Fruit fly (Drosophila melanogaster) whole organism, prepupa: ENCODE data around the gene CG34162.

ENCODE experiments used
- CG10631 ChIP-seq: fragments of 200-800 bp; sonication (Bioruptor generic); optimal IDR thresholded peaks from 2 replicates; lab custom pipeline; 2016; ENCODE audit warnings: missing biosample characterization, missing genetic modification characterization
- CG10669 ChIP-seq: fragments of 200-800 bp; sonication (Bioruptor generic); optimal IDR thresholded peaks from 3 replicates; lab custom pipeline; 2018; ENCODE audit warnings: missing biosample characterization, mild to moderate bottlenecking, missing genetic modification characterization, moderate library complexity
- CG11294 ChIP-seq: fragments of 200-800 bp; sonication (Bioruptor generic); IDR thresholded peaks from 2 replicates; pipeline ENCODE4 v1.3.6; 2022; ENCODE audit warnings: missing biosample characterization, missing genetic modification characterization
- CG11762 ChIP-seq: fragments of 200-800 bp; sonication (Bioruptor generic); optimal IDR thresholded peaks from 3 replicates; lab custom pipeline; 2016; ENCODE audit warnings: missing biosample characterization, missing genetic modification characterization; ENCODE audit not compliant: insufficient read depth
- CG11902 ChIP-seq: fragments of 200-800 bp; sonication (Bioruptor generic); optimal IDR thresholded peaks from 3 replicates; lab custom pipeline; 2016; ENCODE audit warnings: missing biosample characterization, missing genetic modification characterization
- CG15336 ChIP-seq: fragments of 200-800 bp; sonication (Bioruptor generic); IDR thresholded peaks from 2 replicates; pipeline ENCODE4 v1.3.6; 2022; ENCODE audit warnings: missing biosample characterization, missing genetic modification characterization
- CG1621 ChIP-seq: fragments of 200-800 bp; sonication (Bioruptor generic); optimal IDR thresholded peaks from 3 replicates; lab custom pipeline; 2018; ENCODE audit warnings: missing biosample characterization, mild to moderate bottlenecking, missing genetic modification characterization
- CG16779 ChIP-seq: fragments of 200-800 bp; sonication (Bioruptor generic); optimal IDR thresholded peaks from 3 replicates; lab custom pipeline; 2017; ENCODE audit warnings: missing biosample characterization, mild to moderate bottlenecking, missing genetic modification characterization
- CG32006 ChIP-seq: fragments of 200-800 bp; sonication (Bioruptor generic); optimal IDR thresholded peaks from 3 replicates; lab custom pipeline; 2017; ENCODE audit warnings: missing biosample characterization, mild to moderate bottlenecking, missing genetic modification characterization
- CG3919 ChIP-seq: fragments of 200-800 bp; sonication (Bioruptor generic); optimal IDR thresholded peaks from 3 replicates; lab custom pipeline; 2016; ENCODE audit warnings: missing biosample characterization, missing genetic modification characterization
- CG4318 ChIP-seq: fragments of 200-800 bp; sonication (Bioruptor generic); optimal IDR thresholded peaks from 3 replicates; lab custom pipeline; 2017; ENCODE audit warnings: missing biosample characterization, mild to moderate bottlenecking, missing genetic modification characterization
- CG6163 ChIP-seq: fragments of 200-800 bp; sonication (Bioruptor generic); IDR thresholded peaks from 3 replicates; pipeline ENCODE4 v1.3.6; 2022; ENCODE audit warnings: missing biosample characterization, missing genetic modification characterization
- CG6276 ChIP-seq: fragments of 200-800 bp; sonication (Bioruptor generic); optimal IDR thresholded peaks from 2 replicates; lab custom pipeline; 2017; ENCODE audit warnings: missing biosample characterization, mild to moderate bottlenecking, missing genetic modification characterization
- CG6792 ChIP-seq: fragments of 200-800 bp; sonication (Bioruptor generic); optimal IDR thresholded peaks from 3 replicates; lab custom pipeline; 2016; ENCODE audit warnings: missing biosample characterization, missing genetic modification characterization
- CG6808 ChIP-seq: fragments of 200-800 bp; sonication (Bioruptor generic); optimal IDR thresholded peaks from 3 replicates; lab custom pipeline; 2017; ENCODE audit warnings: missing biosample characterization, missing genetic modification characterization, mild to moderate bottlenecking, moderate library complexity, missing genetic modification reagents
- CG7368 ChIP-seq: fragments of 200-800 bp; sonication (Bioruptor generic); optimal IDR thresholded peaks from 3 replicates; lab custom pipeline; 2016; ENCODE audit warnings: missing biosample characterization, missing genetic modification characterization
- CG8119 ChIP-seq: fragments of 200-800 bp; sonication (Bioruptor generic); IDR thresholded peaks from 3 replicates; pipeline ENCODE4 v1.3.6; 2022; ENCODE audit warnings: missing biosample characterization, missing genetic modification characterization
- CG8319 ChIP-seq: fragments of 200-800 bp; sonication (Bioruptor generic); optimal IDR thresholded peaks from 3 replicates; lab custom pipeline; 2016; ENCODE audit warnings: missing biosample characterization, missing genetic modification characterization
- CG8632 ChIP-seq: fragments of 200-800 bp; sonication (Bioruptor generic); optimal IDR thresholded peaks from 3 replicates; lab custom pipeline; 2016; ENCODE audit warnings: missing biosample characterization, missing genetic modification characterization
- CG9139 ChIP-seq: fragments of 200-800 bp; sonication (Bioruptor generic); optimal IDR thresholded peaks from 3 replicates; lab custom pipeline; 2017; ENCODE audit warnings: missing biosample characterization, mild to moderate bottlenecking, missing genetic modification characterization
- Eip75B ChIP-seq: fragments of 200-800 bp; sonication (Bioruptor generic); optimal IDR thresholded peaks from 3 replicates; lab custom pipeline; 2016; ENCODE audit warnings: missing biosample characterization, missing genetic modification characterization
- Eip78C ChIP-seq: fragments of 200-800 bp; sonication (Bioruptor generic); peaks from one replicate; lab custom pipeline; 2016; ENCODE audit warnings: missing biosample characterization, missing genetic modification characterization
- Eip93F ChIP-seq: fragments of 200-800 bp; sonication (Bioruptor generic); optimal IDR thresholded peaks from 2 replicates; lab custom pipeline; 2016; ENCODE audit warnings: missing biosample characterization, mild to moderate bottlenecking, missing genetic modification characterization
- Ets21C ChIP-seq: fragments of 200-800 bp; sonication (Bioruptor generic); optimal IDR thresholded peaks from 3 replicates; lab custom pipeline; 2016; ENCODE audit warnings: missing biosample characterization, missing genetic modification characterization
- Ets96B ChIP-seq: fragments of 200-800 bp; optimal IDR thresholded peaks from 2 replicates; lab custom pipeline; 2019; ENCODE audit warnings: missing biosample characterization, mild to moderate bottlenecking, missing genetic modification characterization, moderate library complexity
- Gug ChIP-seq: fragments of 200-800 bp; sonication (Bioruptor generic); IDR thresholded peaks from 2 replicates; pipeline ENCODE4 v1.3.6; 2022; ENCODE audit warnings: missing biosample characterization, missing genetic modification characterization
- Hr38 ChIP-seq: sonication (Bioruptor generic); optimal IDR thresholded peaks from 2 replicates; lab custom pipeline; 2016; ENCODE audit warnings: missing biosample characterization, missing genetic modification characterization
- Hr39 ChIP-seq: fragments of 200-800 bp; sonication (Bioruptor generic); optimal IDR thresholded peaks from 2 replicates; lab custom pipeline; 2016; ENCODE audit warnings: missing biosample characterization, missing genetic modification characterization
- Lpt ChIP-seq: fragments of 200-800 bp; sonication (Bioruptor generic); optimal IDR thresholded peaks from 3 replicates; lab custom pipeline; 2016; ENCODE audit warnings: missing biosample characterization, missing genetic modification characterization
- Met ChIP-seq: fragments of 200-800 bp; sonication (Bioruptor generic); optimal IDR thresholded peaks from 3 replicates; lab custom pipeline; 2016; ENCODE audit warnings: missing biosample characterization, missing genetic modification characterization
- Smox ChIP-seq: fragments of 200-800 bp; sonication (Bioruptor generic); optimal IDR thresholded peaks from 3 replicates; lab custom pipeline; 2016; ENCODE audit warnings: missing biosample characterization, missing genetic modification characterization
- Sox102F ChIP-seq: fragments of 200-800 bp; sonication (Bioruptor generic); optimal IDR thresholded peaks from 2 replicates; lab custom pipeline; 2016; ENCODE audit warnings: missing biosample characterization, mild to moderate bottlenecking, missing genetic modification characterization
- Sox15 ChIP-seq: fragments of 200-800 bp; sonication (Bioruptor generic); optimal IDR thresholded peaks from 3 replicates; lab custom pipeline; 2016; ENCODE audit warnings: missing biosample characterization, missing genetic modification characterization
- achi ChIP-seq: fragments of 200-800 bp; sonication (Bioruptor generic); optimal IDR thresholded peaks from 3 replicates; lab custom pipeline; 2016; ENCODE audit warnings: missing biosample characterization, missing genetic modification characterization
- acj6 ChIP-seq: fragments of 200-800 bp; sonication (Bioruptor generic); optimal IDR thresholded peaks from 3 replicates; lab custom pipeline; 2016; ENCODE audit warnings: missing biosample characterization, missing genetic modification characterization
- cyc ChIP-seq: fragments of 200-800 bp; sonication (Bioruptor generic); optimal IDR thresholded peaks from 3 replicates; lab custom pipeline; 2016; ENCODE audit warnings: missing biosample characterization, missing genetic modification characterization
- dsx ChIP-seq: fragments of 200-800 bp; optimal IDR thresholded peaks from 3 replicates; lab custom pipeline; 2019; ENCODE audit warnings: missing biosample characterization, mild to moderate bottlenecking, missing genetic modification characterization, moderate library complexity; ENCODE audit not compliant: poor library complexity, severe bottlenecking
- eg ChIP-seq: fragments of 200-800 bp; sonication (Bioruptor generic); IDR thresholded peaks from 3 replicates; pipeline ENCODE4 v1.3.6; 2022; ENCODE audit warnings: missing biosample characterization, missing genetic modification characterization
- esn ChIP-seq: fragments of 200-800 bp; sonication (Bioruptor generic); optimal IDR thresholded peaks from 2 replicates; lab custom pipeline; 2016; ENCODE audit warnings: missing biosample characterization, mild to moderate bottlenecking, missing genetic modification characterization, moderate library complexity
- fd59A ChIP-seq: fragments of 200-800 bp; sonication (Bioruptor generic); optimal IDR thresholded peaks from 2 replicates; lab custom pipeline; 2017; ENCODE audit warnings: missing biosample characterization, mild to moderate bottlenecking, missing genetic modification characterization, missing genetic modification reagents
- fd85E ChIP-seq: fragments of 200-800 bp; sonication (Bioruptor generic); optimal IDR thresholded peaks from 3 replicates; lab custom pipeline; 2016; ENCODE audit warnings: missing biosample characterization, missing genetic modification characterization
- fkh ChIP-seq: fragments of 200-800 bp; sonication (Bioruptor generic); optimal IDR thresholded peaks from 3 replicates; lab custom pipeline; 2017; ENCODE audit warnings: missing biosample characterization, mild to moderate bottlenecking, missing genetic modification characterization, moderate library complexity
- lz ChIP-seq: fragments of 200-800 bp; sonication (Bioruptor generic); optimal IDR thresholded peaks from 3 replicates; lab custom pipeline; 2016; ENCODE audit warnings: missing biosample characterization, missing genetic modification characterization
- net ChIP-seq: fragments of 200-800 bp; sonication (Bioruptor generic); optimal IDR thresholded peaks from 3 replicates; lab custom pipeline; 2016; ENCODE audit warnings: missing biosample characterization, missing genetic modification characterization
- pdm3 ChIP-seq: fragments of 200-800 bp; sonication (Bioruptor generic); optimal IDR thresholded peaks from 3 replicates; lab custom pipeline; 2016; ENCODE audit warnings: missing biosample characterization, missing genetic modification characterization
- spab ChIP-seq: fragments of 200-800 bp; sonication (Bioruptor generic); optimal IDR thresholded peaks from 2 replicates; lab custom pipeline; 2017; ENCODE audit warnings: missing biosample characterization, mild to moderate bottlenecking, missing genetic modification characterization, missing genetic modification reagents
- ss ChIP-seq, 2 experiments: fragments of 200-800 bp; sonication (Bioruptor generic); optimal IDR thresholded peaks; 2 replicates in 1 of 2; 3 replicates in 1 of 2; lab custom pipeline; 2017 to 2018; ENCODE audit warnings: mild to moderate bottlenecking in 2 of 2, missing biosample characterization in 2 of 2, missing genetic modification characterization in 2 of 2, moderate library complexity in 1 of 2
- svp ChIP-seq: fragments of 200-800 bp; sonication (Bioruptor generic); peaks from one replicate; lab custom pipeline; 2016; ENCODE audit warnings: missing biosample characterization, missing genetic modification characterization
- vri ChIP-seq: fragments of 200-800 bp; sonication (Bioruptor generic); optimal IDR thresholded peaks from 3 replicates; lab custom pipeline; 2016; ENCODE audit warnings: missing biosample characterization, mild to moderate bottlenecking, missing genetic modification characterization

The CG34162 gene

dm6 chr2L:11500649-11501048 lies 31.0 kb upstream of the CG34162 start (continued):
- TF ChIP-seq acj6 (no peak), fd85E (GFP tag; lab: Kevin White, UChicago) (no peak), vri (no peak), dsx (GFP tag; lab: Kevin White, UChicago) (no peak), Hr38 (GFP tag; lab: Kevin White, UChicago) (no peak), pdm3 (GFP tag; lab: Kevin White, UChicago) (no peak), CG6163 (0 out of 3 replicates have a peak, but pooled peaks have one; percentile 19), fd59A (GFP tag; lab: Kevin White, UChicago) (no peak), CG15336 (peak; percentile 21; the same call in 1 of the 2 replicates), Eip78C (GFP tag; lab: Kevin White, UChicago) (no peak)
- TF ChIP-seq, all 60 proteins: peak for 7

- no peak for TF ChIP-seq CG9139 (GFP tag; lab: Kevin White, UChicago)
- peak; percentile 56 for TF ChIP-seq CG15336
- no peak for TF ChIP-seq CG1621 (tag; lab: Kevin White, UChicago)
- TF ChIP-seq CG16779 (tag; lab: Kevin White, UChicago), result no peak
- TF ChIP-seq spab (GFP tag; lab: Kevin White, UChicago), result no peak
- TF ChIP-seq svp (GFP tag; lab: Kevin White, UChicago), result peak; percentile 19
- no peak for TF ChIP-seq ss (GFP tag; optimal IDR thresholded peaks at IDR 0.05; lab: Kevin White, UChicago)
- peak; percentile 11 for TF ChIP-seq esn (GFP tag; lab: Kevin White, UChicago)
- no peak for TF ChIP-seq dsx (GFP tag; lab: Kevin White, UChicago)
- TF ChIP-seq Smox (GFP tag; lab: Kevin White, UChicago), result no peak
- TF ChIP-seq CG32006, result peak; percentile 74
- peak; percentile 45; the same call in 1 of the 2 replicates for TF ChIP-seq CG11294
- no peak for TF ChIP-seq CG10669 (GFP tag; lab: Kevin White, UChicago)
- TF ChIP-seq Met (GFP tag; lab: Kevin White, UChicago), result no peak
- TF ChIP-seq CG7368 (GFP tag; lab: Kevin White, UChicago), result no peak
- no peak for TF ChIP-seq Eip75B (GFP tag; lab: Kevin White, UChicago)
- TF ChIP-seq Eip78C (GFP tag; lab: Kevin White, UChicago), result no peak
- TF ChIP-seq fd59A (GFP tag; lab: Kevin White, UChicago), result no peak
- peak; percentile 15 for TF ChIP-seq CG6792 (GFP tag; lab: Kevin White, UChicago)
- TF ChIP-seq Ets21C, result no peak
- TF ChIP-seq CG10631 (GFP tag; lab: Kevin White, UChicago), result peak; percentile 24
- TF ChIP-seq fkh (GFP tag; lab: Kevin White, UChicago), result no peak
- TF ChIP-seq CG6276 (GFP tag; lab: Kevin White, UChicago), result peak; percentile 16
- TF ChIP-seq achi (GFP tag; lab: Kevin White, UChicago), result no peak
- TF ChIP-seq CG6808 (GFP tag; lab: Kevin White, UChicago), result no peak
- no peak for TF ChIP-seq CG8319
- TF ChIP-seq pdm3 (GFP tag; lab: Kevin White, UChicago), result no peak
- no peak for TF ChIP-seq Sox102F (GFP tag; lab: Kevin White, UChicago)
- no peak for TF ChIP-seq CG11762 (GFP tag; lab: Kevin White, UChicago)
- TF ChIP-seq Sox15, result no peak
- no peak for TF ChIP-seq Ets96B (tag; lab: Kevin White, UChicago)
- peak; percentile 20 for TF ChIP-seq CG4318
- no peak for TF ChIP-seq Lpt (GFP tag; lab: Kevin White, UChicago)
- no peak for TF ChIP-seq fd85E (GFP tag; lab: Kevin White, UChicago)
- TF ChIP-seq CG8632 (GFP tag; lab: Kevin White, UChicago), result peak; percentile 6
- no peak for TF ChIP-seq Eip93F (GFP tag; lab: Kevin White, UChicago)
- TF ChIP-seq lz, result no peak
- peak; percentile 9 for TF ChIP-seq CG3919 (GFP tag; lab: Kevin White, UChicago)
- no peak for TF ChIP-seq Hr39 (GFP tag; lab: Kevin White, UChicago)
- TF ChIP-seq eg (GFP tag; lab: Robert Waterston, UW), result peak; percentile 65
- no peak for TF ChIP-seq CG11902 (GFP tag; lab: Kevin White, UChicago)
- no peak for TF ChIP-seq CG6163
- TF ChIP-seq CG8119 (GFP tag; lab: Robert Waterston, UW), result peak; percentile 73
- no peak for TF ChIP-seq net (GFP tag; lab: Kevin White, UChicago)
- no peak for TF ChIP-seq Gug (GFP tag; lab: Robert Waterston, UW)
- no peak for TF ChIP-seq cyc (GFP tag; lab: Kevin White, UChicago)
These were observed 30.1 kb upstream of the CG34162 start, which contains the start of gene spz4 for dm6 chr2L:11501427-11501968. Gene spz4, plus strand, starts transcription at chr2L:11501715.
